Fruit fly (Drosophila melanogaster) whole organism, embryonic: ENCODE measurements around the gene Cpr67Fb.
A peak's percentile ranks its signal among the peaks of the same experiment; 100 is the strongest.

Experiments
- CG11696 ChIP-seq: fragments of 200-800 bp; sonication (Bioruptor generic); IDR thresholded peaks from 2 replicates; pipeline ENCODE4 v1.3.6; 2022; ENCODE audit warnings: missing biosample characterization, missing genetic modification characterization
- CG1233 ChIP-seq: fragments of 200-800 bp; sonication (Bioruptor generic); optimal IDR thresholded peaks from 4 replicates; lab custom pipeline; 2018; ENCODE audit warnings: missing biosample characterization, mild to moderate bottlenecking, missing genetic modification characterization
- CG13123 ChIP-seq: fragments of 200-800 bp; sonication (Bioruptor generic); optimal IDR thresholded peaks from 2 replicates; lab custom pipeline; 2016; ENCODE audit warnings: missing biosample characterization, missing genetic modification characterization
- CG15479 ChIP-seq: fragments of 200-800 bp; sonication (Bioruptor generic); optimal IDR thresholded peaks from 3 replicates; lab custom pipeline; 2019; ENCODE audit warnings: missing biosample characterization, mild to moderate bottlenecking, missing genetic modification characterization, moderate library complexity
- CG15696 ChIP-seq: fragments of 200-800 bp; sonication (Bioruptor generic); optimal IDR thresholded peaks from 2 replicates; lab custom pipeline; 2019; ENCODE audit warnings: missing biosample characterization, mild to moderate bottlenecking, missing genetic modification characterization, moderate library complexity
- CG17829 ChIP-seq: fragments of 200-800 bp; optimal IDR thresholded peaks from 2 replicates; lab custom pipeline; 2019; ENCODE audit warnings: missing biosample characterization, mild to moderate bottlenecking, missing genetic modification characterization, moderate library complexity
- CG2712 ChIP-seq: fragments of 200-800 bp; optimal IDR thresholded peaks from 3 replicates; lab custom pipeline; 2019; ENCODE audit warnings: missing biosample characterization, mild to moderate bottlenecking, missing genetic modification characterization, moderate library complexity
- CG31441 ChIP-seq: fragments of 200-800 bp; sonication (Bioruptor generic); IDR thresholded peaks from 2 replicates; pipeline ENCODE4 v1.3.6; 2022; ENCODE audit warnings: missing biosample characterization, missing genetic modification characterization
- CG3163 ChIP-seq: fragments of 200-800 bp; sonication (Bioruptor generic); optimal IDR thresholded peaks from 3 replicates; lab custom pipeline; 2016; ENCODE audit warnings: missing biosample characterization, missing genetic modification characterization
- CG33557 ChIP-seq: fragments of 200-800 bp; sonication (Bioruptor generic); optimal IDR thresholded peaks from 2 replicates; lab custom pipeline; 2019; ENCODE audit warnings: missing biosample characterization, mild to moderate bottlenecking, missing genetic modification characterization, moderate library complexity
- CG34422 ChIP-seq: fragments of 200-800 bp; sonication (Bioruptor generic); IDR thresholded peaks from 3 replicates; pipeline ENCODE4 v1.3.6; 2022; ENCODE audit warnings: missing biosample characterization, missing genetic modification characterization
- CG3838 ChIP-seq: fragments of 200-800 bp; sonication (Bioruptor generic); optimal IDR thresholded peaks from 3 replicates; lab custom pipeline; 2016; ENCODE audit warnings: missing biosample characterization, missing genetic modification characterization
- CG5180 ChIP-seq: fragments of 200-800 bp; sonication (Bioruptor generic); optimal IDR thresholded peaks from 3 replicates; lab custom pipeline; 2017; ENCODE audit warnings: missing biosample characterization, missing genetic modification characterization, mild to moderate bottlenecking, moderate library complexity, missing genetic modification reagents
- CG7372 ChIP-seq: fragments of 200-800 bp; sonication (Bioruptor generic); IDR thresholded peaks from 2 replicates; pipeline ENCODE4 v1.3.6; 2022; ENCODE audit warnings: missing biosample characterization, missing genetic modification characterization
- CG8281 ChIP-seq: fragments of 200-800 bp; sonication (Bioruptor generic); optimal IDR thresholded peaks from 2 replicates; lab custom pipeline; 2018; ENCODE audit warnings: missing biosample characterization, mild to moderate bottlenecking, missing genetic modification characterization, moderate library complexity
- CG8388 ChIP-seq: fragments of 200-800 bp; sonication (Bioruptor generic); optimal IDR thresholded peaks from 2 replicates; lab custom pipeline; 2019; ENCODE audit warnings: missing biosample characterization, mild to moderate bottlenecking, missing genetic modification characterization, moderate library complexity
- CG9727 ChIP-seq: fragments of 200-800 bp; sonication (Bioruptor generic); optimal IDR thresholded peaks from 3 replicates; lab custom pipeline; 2017; ENCODE audit warnings: missing biosample characterization, mild to moderate bottlenecking, missing genetic modification characterization
- CG9876 ChIP-seq: fragments of 200-800 bp; sonication (Bioruptor generic); optimal IDR thresholded peaks from 2 replicates; lab custom pipeline; 2016; ENCODE audit warnings: missing biosample characterization, missing genetic modification characterization
- E2f2 ChIP-seq: fragments of 200-800 bp; sonication (Bioruptor generic); IDR thresholded peaks from 2 replicates; pipeline ENCODE4 v1.3.6; 2022; ENCODE audit warnings: missing biosample characterization, missing genetic modification characterization
- Ets97D ChIP-seq: fragments of 200-800 bp; sonication (Bioruptor generic); optimal IDR thresholded peaks from 3 replicates; lab custom pipeline; 2016; ENCODE audit warnings: missing biosample characterization, missing genetic modification characterization
- HmgD ChIP-seq: fragments of 200-800 bp; sonication (Bioruptor generic); optimal IDR thresholded peaks from 3 replicates; lab custom pipeline; 2016; ENCODE audit warnings: missing biosample characterization, missing genetic modification characterization
- Hsf ChIP-seq: fragments of 200-800 bp; sonication (Bioruptor generic); optimal IDR thresholded peaks from 3 replicates; lab custom pipeline; 2016; ENCODE audit warnings: missing biosample characterization, missing genetic modification characterization
- MESR4 ChIP-seq: fragments of 200-800 bp; sonication (Bioruptor generic); optimal IDR thresholded peaks from 2 replicates; lab custom pipeline; 2018; ENCODE audit warnings: missing biosample characterization, mild to moderate bottlenecking, missing genetic modification characterization, moderate library complexity
- MTF-1 ChIP-seq: fragments of 200-800 bp; sonication (Bioruptor generic); optimal IDR thresholded peaks from 2 replicates; lab custom pipeline; 2018; ENCODE audit warnings: missing biosample characterization, mild to moderate bottlenecking, missing genetic modification characterization, borderline replicate concordance
- Med ChIP-seq: fragments of 200-800 bp; sonication (Bioruptor generic); peaks from one replicate; lab custom pipeline; 2016; ENCODE audit warnings: missing biosample characterization, missing genetic modification characterization, mild to moderate bottlenecking, inconsistent platforms, moderate library complexity
- Meics ChIP-seq: fragments of 200-800 bp; sonication (Bioruptor generic); optimal IDR thresholded peaks from 2 replicates; lab custom pipeline; 2017; ENCODE audit warnings: missing biosample characterization, mild to moderate bottlenecking, missing genetic modification characterization
- NC2β ChIP-seq: fragments of 200-800 bp; sonication (Bioruptor generic); optimal IDR thresholded peaks from 2 replicates; lab custom pipeline; 2016; ENCODE audit warnings: missing biosample characterization, missing genetic modification characterization
- Side ChIP-seq: fragments of 200-800 bp; sonication (Bioruptor generic); optimal IDR thresholded peaks from 2 replicates; lab custom pipeline; 2016; ENCODE audit warnings: missing biosample characterization, missing genetic modification characterization
- Trl ChIP-seq, 3 experiments: fragments of >200 bp in 2 of 3; fragments of 200-800 bp in 1 of 3; sonication (Bioruptor generic) in 1 of 3; optimal IDR thresholded peaks; 2 replicates in 1 of 3; 3 replicates in 2 of 3; lab custom pipeline; 2016 to 2017; ENCODE audit warnings: missing biosample characterization in 1 of 3, missing genetic modification characterization in 1 of 3
- dimm ChIP-seq: fragments of 200-800 bp; sonication (Bioruptor generic); IDR thresholded peaks from 2 replicates; pipeline ENCODE4 v1.3.6; 2022; ENCODE audit warnings: missing biosample characterization, missing genetic modification characterization
- gro ChIP-seq: fragments of 200-800 bp; sonication (Bioruptor generic); optimal IDR thresholded peaks from 2 replicates; lab custom pipeline; 2016; ENCODE audit warnings: missing biosample characterization, missing genetic modification characterization
- gsb-n ChIP-seq: fragments of 200-800 bp; sonication (Bioruptor generic); optimal IDR thresholded peaks from 3 replicates; lab custom pipeline; 2018; ENCODE audit warnings: missing biosample characterization, mild to moderate bottlenecking, missing genetic modification characterization
- lilli ChIP-seq: fragments of 200-800 bp; sonication (Bioruptor generic); optimal IDR thresholded peaks from 3 replicates; lab custom pipeline; 2016; ENCODE audit warnings: missing biosample characterization, missing genetic modification characterization
- lov ChIP-seq, 2 experiments: fragments of 200-800 bp in 1 of 2; fragments of >200 bp in 1 of 2; sonication (Bioruptor generic) in 1 of 2; IDR thresholded peaks in 1 of 2; optimal IDR thresholded peaks in 1 of 2; 2 replicates in 1 of 2; 3 replicates in 1 of 2; pipeline versions ENCODE4 v1.3.6 to Lab custom; 2017 to 2022; ENCODE audit warnings: missing biosample characterization in 1 of 2, missing genetic modification characterization in 1 of 2
- nerfin-1 ChIP-seq: fragments of 200-800 bp; sonication (Bioruptor generic); optimal IDR thresholded peaks from 3 replicates; lab custom pipeline; 2019; ENCODE audit warnings: missing biosample characterization, mild to moderate bottlenecking, missing genetic modification characterization, moderate library complexity
- otp ChIP-seq: fragments of 200-800 bp; sonication (Bioruptor generic); IDR thresholded peaks from 3 replicates; pipeline ENCODE4, ENCODE4 v1.3.6; 2022; ENCODE audit warnings: missing biosample characterization, missing genetic modification characterization
- p53 ChIP-seq: fragments of 200-800 bp; sonication (Bioruptor generic); optimal IDR thresholded peaks from 2 replicates; lab custom pipeline; 2016; ENCODE audit warnings: missing biosample characterization, missing genetic modification characterization
- pros ChIP-seq: fragments of 200-800 bp; sonication (Bioruptor generic); optimal IDR thresholded peaks from 3 replicates; lab custom pipeline; 2019; ENCODE audit warnings: missing biosample characterization, mild to moderate bottlenecking, missing genetic modification characterization, moderate library complexity
- ranshi ChIP-seq: fragments of 200-800 bp; sonication (Bioruptor generic); IDR thresholded peaks from 2 replicates; pipeline ENCODE4 v1.3.6; 2022; ENCODE audit warnings: missing biosample characterization, missing genetic modification characterization
- sim ChIP-seq: fragments of 200-800 bp; sonication (Bioruptor generic); IDR thresholded peaks from 2 replicates; pipeline ENCODE4 v1.3.6; 2022; ENCODE audit warnings: missing biosample characterization, missing genetic modification characterization
- tll ChIP-seq, 2 experiments: fragments of 200-800 bp in 1 of 2; fragments of >200 bp in 1 of 2; sonication (Bioruptor generic) in 1 of 2; optimal IDR thresholded peaks; 2 replicates each; lab custom pipeline; 2017 to 2019; ENCODE audit warnings: missing biosample characterization in 2 of 2, missing genetic modification characterization in 2 of 2, mild to moderate bottlenecking in 1 of 2, moderate library complexity in 1 of 2
- tx ChIP-seq: fragments of 200-800 bp; sonication (Bioruptor generic); optimal IDR thresholded peaks from 2 replicates; lab custom pipeline; 2016; ENCODE audit warnings: missing biosample characterization, missing genetic modification characterization
- wek ChIP-seq: fragments of 200-800 bp; sonication (Bioruptor generic); optimal IDR thresholded peaks from 3 replicates; lab custom pipeline; 2018; ENCODE audit warnings: missing biosample characterization, mild to moderate bottlenecking, missing genetic modification characterization, moderate library complexity
- yki ChIP-seq: fragments of >200 bp; optimal IDR thresholded peaks from 3 replicates; lab custom pipeline; 2018
- z ChIP-seq: fragments of 200-800 bp; sonication (Bioruptor generic); IDR thresholded peaks from 3 replicates; pipeline ENCODE4 v1.3.6; 2022; ENCODE audit warnings: missing biosample characterization, missing genetic modification characterization
- zen ChIP-seq: fragments of 200-800 bp; sonication (Bioruptor generic); optimal IDR thresholded peaks from 3 replicates; lab custom pipeline; 2018; ENCODE audit warnings: missing biosample characterization, mild to moderate bottlenecking, missing genetic modification characterization, moderate library complexity
- zfh1 ChIP-seq: fragments of 200-800 bp; sonication (Bioruptor generic); IDR thresholded peaks from 3 replicates; pipeline ENCODE4 v1.3.6; 2022; ENCODE audit warnings: missing biosample characterization, missing genetic modification characterization

Gene Cpr67Fb

DNA sequence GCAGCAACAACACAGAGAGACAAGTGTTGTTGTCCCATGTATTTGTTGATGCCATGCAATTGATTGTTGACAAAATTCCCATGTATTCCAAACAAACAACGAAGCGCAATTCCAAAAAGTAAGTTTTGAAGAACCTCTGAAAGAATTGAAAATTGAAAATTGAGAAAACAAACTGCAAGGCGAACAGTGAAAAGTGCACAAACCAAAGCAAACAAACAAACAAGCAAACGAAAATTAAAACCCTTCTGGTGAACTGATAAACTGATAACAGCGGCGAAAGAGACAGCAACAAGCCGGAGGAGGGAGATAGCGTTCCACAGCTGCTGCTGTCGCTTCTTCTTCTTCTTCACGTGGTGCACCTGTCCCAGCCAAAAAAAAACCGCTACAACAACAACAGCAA, 35.4 kb upstream of the Cpr67Fb start (continued):
- TF ChIP-seq CG1233 (GFP tag; lab: Kevin White, UChicago) (peak; percentile 36), tll (GFP tag; optimal IDR thresholded peaks at IDR 0.05; lab: Kevin White, UChicago) (peak in 1 of 2 experiments; percentile 69), CG3163 (peak; percentile 2)
- TF ChIP-seq, all 482 proteins: peak for 82

DNA sequence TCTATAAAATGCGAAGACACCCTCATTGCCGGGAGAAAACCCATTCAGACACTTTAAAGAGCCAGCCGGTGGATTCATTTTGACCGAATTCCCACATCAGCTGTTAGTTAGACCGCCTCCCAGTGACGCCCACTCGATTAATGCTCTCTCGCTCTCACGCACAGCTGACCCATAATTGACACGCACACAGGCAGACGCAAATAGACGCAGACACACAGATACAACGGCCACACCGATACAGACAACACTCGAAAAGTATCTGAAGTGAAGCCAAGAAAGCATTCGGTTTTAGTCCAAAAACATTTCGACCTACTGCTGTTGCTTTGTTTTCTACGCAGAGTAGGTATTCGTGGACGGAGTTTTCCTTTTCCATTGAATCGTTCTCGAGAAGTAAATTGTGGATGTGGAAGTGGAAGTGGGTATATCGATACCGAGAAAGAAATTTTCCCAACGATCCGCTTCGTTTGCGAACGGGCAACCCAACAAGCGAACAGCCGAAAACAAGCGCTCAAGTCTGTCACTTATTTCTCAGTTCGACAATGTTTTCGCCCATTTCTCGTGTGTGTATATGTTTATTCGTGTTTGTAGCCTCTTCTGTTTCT, 33.8 kb upstream of the Cpr67Fb start:
- TF ChIP-seq gsb-n (no peak), NC2β (GFP tag; lab: Kevin White, UChicago) (no peak), E2f2 (GFP tag; lab: Robert Waterston, UW) (no peak), CG15479 (GFP tag; lab: Kevin White, UChicago) (peak; percentile 8), lilli (GFP tag; lab: Kevin White, UChicago) (no peak), CG2712 (tag; lab: Kevin White, UChicago) (peak; percentile 11), yki (lab: Kevin White, UChicago) (no peak), Trl (optimal IDR thresholded peaks at IDR 0.05; lab: Kevin White, UChicago) (peak; percentile 9 to 22), Trl (GFP tag; optimal IDR thresholded peaks at IDR 0.05; lab: Kevin White, UChicago) (no peak), CG31441 (0 out of 2 replicates have a peak, but pooled peaks have one; percentile 19), dimm (GFP tag; lab: Robert Waterston, UW) (no peak), nerfin-1 (tag; lab: Kevin White, UChicago) (peak; percentile 23), zen (tag; lab: Kevin White, UChicago) (peak; percentile 68), gro (GFP tag; lab: Kevin White, UChicago) (no peak), CG13123 (no peak), wek (no peak), pros (GFP tag; lab: Kevin White, UChicago) (peak; percentile 62), p53 (no peak), ranshi (peak; percentile 5; the same call in 1 of the 2 replicates), CG17829 (peak; percentile 36), z (GFP tag; lab: Robert Waterston, UW) (0 out of 3 replicates have a peak, but pooled peaks have one; percentile 46), CG33557 (GFP tag; lab: Kevin White, UChicago) (peak; percentile 5), MTF-1 (no peak), CG8388 (GFP tag; lab: Kevin White, UChicago) (no peak), tx (no peak), Meics (GFP tag; lab: Kevin White, UChicago) (no peak), otp (GFP tag; lab: Robert Waterston, UW) (0 out of 3 replicates have a peak, but pooled peaks have one; percentile 32), CG7372 (GFP tag; lab: Robert Waterston, UW) (no peak), CG8281 (tag; lab: Kevin White, UChicago) (no peak), sim (GFP tag; lab: Robert Waterston, UW) (no peak), Ets97D (GFP tag; lab: Kevin White, UChicago) (no peak), CG11696 (GFP tag; lab: Robert Waterston, UW) (no peak), CG9876 (GFP tag; lab: Kevin White, UChicago) (no peak), Hsf (GFP tag; lab: Kevin White, UChicago) (no peak), CG15696 (tag; lab: Kevin White, UChicago) (no peak), CG34422 (peak; percentile 42; the same call in 1 of the 3 replicates), CG3838 (GFP tag; lab: Kevin White, UChicago) (no peak), lov (optimal IDR thresholded peaks at IDR 0.05; lab: Kevin White, UChicago) (no peak), lov (GFP tag; IDR thresholded peaks at IDR 0.05; lab: Robert Waterston, UW) (0 out of 3 replicates have a peak, but pooled peaks have one; percentile 58), MESR4 (GFP tag; lab: Kevin White, UChicago) (no peak), zfh1 (GFP tag; lab: Robert Waterston, UW) (0 out of 3 replicates have a peak, but pooled peaks have one; percentile 27), Side (GFP tag; lab: Kevin White, UChicago) (peak; percentile 37), CG5180 (peak; percentile 49), HmgD (GFP tag; lab: Kevin White, UChicago) (peak; percentile 23), CG9727 (GFP tag; lab: Kevin White, UChicago) (peak; percentile 2), Med (GFP tag; lab: Kevin White, UChicago) (peak; percentile 73)
